Fruit fly (Drosophila melanogaster): ENCODE measurements around the gene CG6996.

CG6996 gene

DNA sequence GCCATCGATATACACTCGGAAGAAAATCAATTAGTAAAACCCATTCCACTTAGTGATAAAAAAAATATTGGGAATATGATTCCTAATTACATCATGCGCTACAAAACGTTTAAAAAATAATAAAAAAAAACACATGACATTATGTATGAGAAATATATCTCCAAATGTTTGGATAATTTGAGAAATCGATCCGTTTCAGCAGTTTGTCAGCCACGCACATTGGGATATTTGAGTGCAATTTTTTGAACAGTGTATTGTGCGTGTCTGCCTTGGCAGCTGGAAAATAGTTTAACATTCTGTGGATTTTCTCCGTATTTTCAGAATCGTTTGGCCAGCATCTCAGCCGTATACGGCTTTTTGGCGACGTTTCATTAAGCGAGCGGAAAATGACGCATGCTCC, 29.2 kb upstream of the CG6996 start (continued):
- TF ChIP-seq CG32772 (GFP tag; IDR thresholded peaks at IDR 0.05): no peak
- peak; percentile 23 for TF ChIP-seq Hmr (GFP tag; optimal IDR thresholded peaks at IDR 0.05)
- no peak for TF ChIP-seq CG13287 (GFP tag; IDR thresholded peaks at IDR 0.05; ENCODE audit: partially characterized antibody)
- TF ChIP-seq CG6272 (GFP tag; IDR thresholded peaks at IDR 0.05): no peak
- TF ChIP-seq fd96Cb (tag; optimal IDR thresholded peaks at IDR 0.05): no peak
- TF ChIP-seq CG2678 (tag; optimal IDR thresholded peaks at IDR 0.05): peak; percentile 41
- TF ChIP-seq stc (GFP tag; IDR thresholded peaks at IDR 0.05): no peak
- no peak for TF ChIP-seq CG15601 (tag; optimal IDR thresholded peaks at IDR 0.05)
- no peak for TF ChIP-seq nau (GFP tag; optimal IDR thresholded peaks at IDR 0.05)

DNA sequence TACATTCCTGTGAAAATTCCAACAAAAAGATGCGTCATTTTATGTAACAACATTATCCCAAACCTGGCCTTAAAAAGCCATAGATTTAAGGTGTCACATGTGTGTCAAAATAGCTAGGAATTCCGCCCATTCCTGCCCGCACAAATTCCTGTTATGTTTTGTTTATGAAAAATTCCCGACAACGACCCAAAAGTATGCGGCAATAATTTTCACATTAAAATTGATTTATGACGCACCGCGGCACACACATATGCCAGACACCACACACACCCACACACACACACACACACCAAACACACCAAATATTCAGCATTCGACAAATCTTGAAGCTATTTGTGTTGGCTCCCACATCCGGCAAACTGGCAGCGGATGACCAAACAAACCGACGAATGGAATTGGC, 24.5 kb upstream of the CG6996 start:
- TF ChIP-seq chinmo (GFP tag; IDR thresholded peaks at IDR 0.05; ENCODE audit: partially characterized antibody) (0 out of 4 replicates have a peak, but pooled peaks have one; percentile 13), CG12744 (GFP tag; optimal IDR thresholded peaks at IDR 0.05) (no peak), emc (GFP tag; optimal IDR thresholded peaks at IDR 0.05) (no peak), CG8765 (GFP tag; IDR thresholded peaks at IDR 0.05) (no peak), Gsc (GFP tag; IDR thresholded peaks at IDR 0.05) (no peak), Deaf1 (tag; optimal IDR thresholded peaks at IDR 0.05) (no peak), CG7987 (GFP tag; optimal IDR thresholded peaks at IDR 0.05) (no peak), zen (tag; optimal IDR thresholded peaks at IDR 0.05) (no peak), CG10431 (GFP tag; optimal IDR thresholded peaks at IDR 0.05) (no peak), CG17802 (tag; optimal IDR thresholded peaks at IDR 0.05) (no peak), Adf1 (GFP tag; IDR thresholded peaks at IDR 0.05) (no peak), Vsx1 (GFP tag; optimal IDR thresholded peaks at IDR 0.05) (no peak), Myb (GFP tag; optimal IDR thresholded peaks at IDR 0.05) (no peak), HLH4C (GFP tag; IDR thresholded peaks at IDR 0.05; ENCODE audit: partially characterized antibody) (no peak), CG15011 (GFP tag; optimal IDR thresholded peaks at IDR 0.05) (no peak), CG16779 (GFP tag; IDR thresholded peaks at IDR 0.05) (no peak), Optix (GFP tag; IDR thresholded peaks at IDR 0.05) (no peak), Med (GFP tag) (peak; percentile 3), CG7357 (GFP tag; IDR thresholded peaks at IDR 0.05) (no peak), cg (GFP tag; optimal IDR thresholded peaks at IDR 0.05) (peak; percentile 65), cad (GFP tag; optimal IDR thresholded peaks at IDR 0.05) (peak; percentile 43), CG30403 (GFP tag; optimal IDR thresholded peaks at IDR 0.05) (no peak), phol (tag; optimal IDR thresholded peaks at IDR 0.05) (no peak), CG1832 (GFP tag; optimal IDR thresholded peaks at IDR 0.05) (no peak), Hr78 (GFP tag; optimal IDR thresholded peaks at IDR 0.05) (no peak), CG10979 (tag; optimal IDR thresholded peaks at IDR 0.05) (no peak), nerfin-2 (GFP tag; IDR thresholded peaks at IDR 0.05; ENCODE audit: partially characterized antibody) (no peak), kni (GFP tag; optimal IDR thresholded peaks at IDR 0.05) (no peak), sqz (GFP tag; optimal IDR thresholded peaks at IDR 0.05) (no peak), sd (tag; optimal IDR thresholded peaks at IDR 0.05) (peak; percentile 59), crc (GFP tag; optimal IDR thresholded peaks at IDR 0.05) (no peak), CG11696 (GFP tag; IDR thresholded peaks at IDR 0.05) (no peak)

Measured in whole organism, embryonic.